Worm (Caenorhabditis elegans) whole organism, L3 larva: Measurements from ENCODE around the gene C49F5.5.

Experiments used
- ZK546.5 ChIP-seq: sonication (generic microtip); optimal IDR thresholded peaks from 2 replicates; lab custom pipeline; 2017; ENCODE audit warnings: missing biosample characterization, missing genetic modification characterization
- ama-1 ChIP-seq: fragments of 150-350 bp; optimal IDR thresholded peaks from 2 replicates; lab custom pipeline; 2018
- ceh-82 ChIP-seq: fragments of 150-350 bp; optimal IDR thresholded peaks from 2 replicates; lab custom pipeline; 2014; ENCODE audit warnings: missing biosample characterization, missing genetic modification characterization
- ceh-9 ChIP-seq: sonication (generic microtip); optimal IDR thresholded peaks from 2 replicates; lab custom pipeline; 2018; ENCODE audit warnings: missing biosample characterization, missing genetic modification characterization
- daf-12 ChIP-seq: fragments of 150-350 bp; optimal IDR thresholded peaks from 2 replicates; lab custom pipeline; 2014; ENCODE audit warnings: missing biosample characterization, missing genetic modification reagents, missing genetic modification characterization
- egl-27 ChIP-seq: sonication (generic microtip); optimal IDR thresholded peaks from 4 replicates; lab custom pipeline; 2017; ENCODE audit warnings: missing biosample characterization, missing genetic modification reagents, missing genetic modification characterization
- egl-5 ChIP-seq: fragments of 150-350 bp; optimal IDR thresholded peaks from 2 replicates; lab custom pipeline; 2017; ENCODE audit warnings: missing biosample characterization, missing genetic modification reagents, missing genetic modification characterization, inconsistent platforms
- elt-1 ChIP-seq: fragments of 150-350 bp; optimal IDR thresholded peaks from 2 replicates; lab custom pipeline; 2014; ENCODE audit warnings: missing biosample characterization, missing genetic modification characterization
- elt-2 ChIP-seq: sonication (generic microtip); optimal IDR thresholded peaks from 2 replicates; lab custom pipeline; 2016; ENCODE audit warnings: missing genetic modification reagents, mild to moderate bottlenecking, missing genetic modification characterization, missing compliant biosample characterization
- elt-3 ChIP-seq, 3 experiments: fragments of 150-350 bp in 1 of 3; sonication (generic microtip) in 2 of 3; optimal IDR thresholded peaks; 2 replicates in 2 of 3; 4 replicates in 1 of 3; lab custom pipeline; 2014 to 2017; ENCODE audit warnings: missing biosample characterization in 3 of 3, missing genetic modification characterization in 3 of 3
- eor-1 ChIP-seq, 2 experiments: fragments of 150-350 bp; optimal IDR thresholded peaks; 2 replicates each; lab custom pipeline; 2014 to 2018; ENCODE audit warnings: missing biosample characterization in 2 of 2, missing genetic modification characterization in 2 of 2
- fkh-10 ChIP-seq: sonication (generic microtip); optimal IDR thresholded peaks from 2 replicates; lab custom pipeline; 2017; ENCODE audit warnings: missing biosample characterization, missing genetic modification reagents, missing genetic modification characterization
- fkh-2 ChIP-seq: fragments of 150-350 bp; optimal IDR thresholded peaks from 2 replicates; lab custom pipeline; 2014; ENCODE audit warnings: missing biosample characterization, missing genetic modification reagents, missing genetic modification characterization
- fos-1 ChIP-seq: fragments of 150-350 bp; optimal IDR thresholded peaks from 2 replicates; lab custom pipeline; 2014; ENCODE audit warnings: missing biosample characterization, missing genetic modification characterization
- lin-15B ChIP-seq: fragments of 150-350 bp; optimal IDR thresholded peaks from 2 replicates; lab custom pipeline; 2014; ENCODE audit warnings: missing biosample characterization, missing genetic modification characterization
- mdl-1 ChIP-seq: fragments of 150-350 bp; optimal IDR thresholded peaks from 2 replicates; lab custom pipeline; 2014; ENCODE audit warnings: missing biosample characterization, missing genetic modification characterization
- mml-1 ChIP-seq: fragments of 150-350 bp; sonication (generic microtip); optimal IDR thresholded peaks from 3 replicates; lab custom pipeline; 2014; ENCODE audit warnings: missing biosample characterization, missing genetic modification characterization
- nfya-1 ChIP-seq: sonication (generic microtip); optimal IDR thresholded peaks from 2 replicates; lab custom pipeline; 2017; ENCODE audit warnings: missing genetic modification characterization, mild to moderate bottlenecking, missing compliant biosample characterization, antibody characterized with exemption, moderate library complexity; ENCODE audit not compliant: insufficient read depth
- nhr-11 ChIP-seq: fragments of 150-350 bp; optimal IDR thresholded peaks from 2 replicates; lab custom pipeline; 2014; ENCODE audit warnings: missing biosample characterization, missing genetic modification characterization
- nhr-25 ChIP-seq: sonication (generic microtip); optimal IDR thresholded peaks from 2 replicates; lab custom pipeline; 2017; ENCODE audit warnings: missing biosample characterization, missing genetic modification characterization
- nhr-28 ChIP-seq: fragments of 150-350 bp; optimal IDR thresholded peaks from 2 replicates; lab custom pipeline; 2014; ENCODE audit warnings: missing biosample characterization, missing genetic modification characterization
- nhr-77 ChIP-seq: fragments of 150-350 bp; optimal IDR thresholded peaks from 2 replicates; lab custom pipeline; 2014; ENCODE audit warnings: missing biosample characterization, missing genetic modification characterization
- pha-4 ChIP-seq: fragments of 150-350 bp; optimal IDR thresholded peaks from 2 replicates; lab custom pipeline; 2014; ENCODE audit warnings: missing biosample characterization, missing genetic modification reagents, missing genetic modification characterization
- pqm-1 ChIP-seq: fragments of 150-350 bp; optimal IDR thresholded peaks from 2 replicates; lab custom pipeline; 2017; ENCODE audit warnings: missing biosample characterization, missing genetic modification characterization, inconsistent platforms
- sea-2 ChIP-seq: fragments of 150-350 bp; sonication (generic microtip); optimal IDR thresholded peaks from 4 replicates; lab custom pipeline; 2014; ENCODE audit warnings: missing biosample characterization, missing genetic modification reagents, missing genetic modification characterization
- skn-1 ChIP-seq: fragments of 150-350 bp; optimal IDR thresholded peaks from 2 replicates; lab custom pipeline; 2014; ENCODE audit warnings: missing biosample characterization, missing genetic modification characterization
- tbx-2 ChIP-seq: sonication (generic microtip); optimal IDR thresholded peaks from 2 replicates; lab custom pipeline; 2016; ENCODE audit warnings: mild to moderate bottlenecking, missing genetic modification characterization, missing compliant biosample characterization
- unc-62 ChIP-seq: fragments of 150-350 bp; sonication (generic microtip); optimal IDR thresholded peaks from 4 replicates; lab custom pipeline; 2014; ENCODE audit warnings: missing biosample characterization, missing genetic modification reagents, missing genetic modification characterization
- zag-1 ChIP-seq: fragments of 150-350 bp; optimal IDR thresholded peaks from 2 replicates; lab custom pipeline; 2014; ENCODE audit warnings: missing biosample characterization, missing genetic modification characterization
- ztf-11 ChIP-seq: fragments of 150-350 bp; optimal IDR thresholded peaks from 2 replicates; lab custom pipeline; 2014; ENCODE audit warnings: missing biosample characterization, missing genetic modification characterization
- ztf-4 ChIP-seq: fragments of 150-350 bp; optimal IDR thresholded peaks from 2 replicates; lab custom pipeline; 2014; ENCODE audit warnings: missing biosample characterization, missing genetic modification characterization

Gene C49F5.5

DNA sequence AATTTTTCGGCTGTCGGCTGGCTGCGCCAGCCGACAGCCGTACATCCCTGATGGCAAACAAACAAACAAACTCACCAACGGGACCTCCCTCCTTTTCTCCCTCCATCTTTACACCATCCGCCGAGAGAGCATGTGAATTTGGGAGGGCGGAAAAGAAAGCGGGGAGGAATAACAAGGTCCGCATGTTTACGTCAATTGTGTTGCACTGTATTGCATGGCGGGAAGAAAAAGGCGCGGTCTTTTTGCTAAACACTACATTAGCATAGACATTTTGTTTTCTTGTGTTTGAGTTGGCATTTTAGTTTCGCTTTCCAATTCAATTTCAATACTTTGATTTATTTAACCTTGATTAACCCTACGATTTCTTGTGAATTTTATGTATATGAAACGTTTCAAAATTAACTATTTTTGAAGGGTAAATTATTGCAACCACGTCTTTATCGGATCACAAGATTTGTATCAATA, 1.9 kb downstream of the C49F5.5 start, which contains the start of gene C49F5.6:
Gene C49F5.6 (plus strand): TSS at position 415 of the 465 bp plus-strand sequence.
- TF ChIP-seq fos-1 (tag; lab: Kevin White, UChicago) (no peak), mdl-1 (tag; lab: Kevin White, UChicago) (no peak)

- no peak for TF ChIP-seq nhr-25 (tag; lab: Kevin White, UChicago)
- TF ChIP-seq egl-5 (tag; lab: Kevin White, UChicago): no peak
- TF ChIP-seq tbx-2 (tag; lab: Kevin White, UChicago): no peak
- TF ChIP-seq ama-1: no peak
- TF ChIP-seq pha-4 (tag; lab: Kevin White, UChicago): no peak
- TF ChIP-seq mdl-1 (tag; lab: Kevin White, UChicago): no peak
- TF ChIP-seq fkh-2 (tag; lab: Kevin White, UChicago): no peak
- no peak for TF ChIP-seq sea-2 (GFP tag; lab: Kevin White, UChicago)
- TF ChIP-seq zag-1 (tag; lab: Kevin White, UChicago): no peak
- no peak for TF ChIP-seq pqm-1
- TF ChIP-seq mml-1 (tag; lab: Kevin White, UChicago): no peak
- TF ChIP-seq nhr-11 (tag; lab: Kevin White, UChicago): no peak
- no peak for TF ChIP-seq skn-1 (tag; lab: Kevin White, UChicago)
- no peak for TF ChIP-seq fkh-10 (GFP tag; lab: Kevin White, UChicago)
- no peak for TF ChIP-seq unc-62 (GFP tag; lab: Kevin White, UChicago)
- no peak for TF ChIP-seq daf-12 (tag; lab: Kevin White, UChicago)
- no peak for TF ChIP-seq elt-2 (tag; lab: Kevin White, UChicago)
- TF ChIP-seq nhr-77 (tag; lab: Kevin White, UChicago): no peak
Measured at ce11 chrX:11992246-11992645, 6.3 kb downstream of the C49F5.5 start.

ce11 chrX:11992778-11993177, 6.8 kb downstream of the C49F5.5 start:
- peak; percentile 47 for TF ChIP-seq nfya-1 (tag; lab: Kevin White, UChicago)
- TF ChIP-seq zag-1 (tag; lab: Kevin White, UChicago): no peak

- TF ChIP-seq ztf-4: no peak
- no peak for TF ChIP-seq daf-12 (tag; lab: Kevin White, UChicago)
- no peak for TF ChIP-seq fkh-10 (GFP tag; lab: Kevin White, UChicago)
- no peak for TF ChIP-seq ama-1
- no peak for TF ChIP-seq eor-1 (tag; optimal IDR thresholded peaks at IDR 0.05; lab: Kevin White, UChicago)
- TF ChIP-seq nhr-77 (tag; lab: Kevin White, UChicago): no peak
- peak; percentile 12 for TF ChIP-seq elt-2 (tag; lab: Kevin White, UChicago)
Measured at ce11 chrX:11993327-11993726, 7.3 kb downstream of the C49F5.5 start.

ce11 chrX:11994484-11994883, 8.5 kb downstream of the C49F5.5 start, which contains the start of gene C49F5.7:
Gene C49F5.7 (plus strand): TSS chrX:11994784.
- no peak for TF ChIP-seq nhr-11 (tag; lab: Kevin White, UChicago)
- TF ChIP-seq elt-2 (tag; lab: Kevin White, UChicago): no peak
- no peak for TF ChIP-seq fos-1 (tag; lab: Kevin White, UChicago)
- no peak for TF ChIP-seq egl-27 (tag; lab: Kevin White, UChicago)
- no peak for TF ChIP-seq fkh-10 (GFP tag; lab: Kevin White, UChicago)
- TF ChIP-seq ceh-82 (tag; lab: Kevin White, UChicago): no peak
- TF ChIP-seq nhr-28 (tag; lab: Kevin White, UChicago): no peak
- TF ChIP-seq elt-1 (tag; lab: Kevin White, UChicago): no peak

DNA sequence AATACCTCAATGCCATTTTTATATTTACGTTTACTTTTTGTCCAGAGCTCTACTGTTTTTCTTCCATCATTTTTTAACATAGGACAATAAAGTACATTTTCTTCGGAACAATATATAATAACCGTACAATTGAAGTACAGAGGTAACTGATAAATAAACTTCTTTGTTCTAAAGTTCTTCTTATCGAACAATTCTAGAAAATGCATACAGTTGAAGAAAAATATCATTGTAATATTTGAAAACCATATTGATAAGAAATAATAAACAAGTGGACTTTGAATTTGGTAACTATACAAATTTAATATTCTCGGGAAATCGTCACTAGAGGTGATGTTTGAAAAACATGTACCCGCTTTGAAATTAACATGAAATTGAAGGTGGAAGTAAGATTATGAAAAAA, 10.6 kb downstream of the C49F5.5 start:
- TF ChIP-seq elt-1 (tag; lab: Kevin White, UChicago) (no peak), eor-1 (tag; optimal IDR thresholded peaks at IDR 0.05; lab: Kevin White, UChicago) (no peak), mml-1 (tag; lab: Kevin White, UChicago) (no peak), zag-1 (tag; lab: Kevin White, UChicago) (no peak), elt-2 (tag; lab: Kevin White, UChicago) (peak; percentile 32), egl-27 (tag; lab: Kevin White, UChicago) (no peak), ceh-9 (tag; lab: Kevin White, UChicago) (no peak), lin-15B (no peak), elt-3 (tag; optimal IDR thresholded peaks at IDR 0.05; lab: Kevin White, UChicago) (no peak), fkh-2 (tag; lab: Kevin White, UChicago) (no peak), pha-4 (tag; lab: Kevin White, UChicago) (peak; percentile 42), ztf-11 (tag; lab: Kevin White, UChicago) (no peak), unc-62 (GFP tag; lab: Kevin White, UChicago) (no peak), ZK546.5 (no peak), pqm-1 (peak; percentile 66)
